Worm (Caenorhabditis elegans): ENCODE data around the gene C09G1.2.

DNA sequence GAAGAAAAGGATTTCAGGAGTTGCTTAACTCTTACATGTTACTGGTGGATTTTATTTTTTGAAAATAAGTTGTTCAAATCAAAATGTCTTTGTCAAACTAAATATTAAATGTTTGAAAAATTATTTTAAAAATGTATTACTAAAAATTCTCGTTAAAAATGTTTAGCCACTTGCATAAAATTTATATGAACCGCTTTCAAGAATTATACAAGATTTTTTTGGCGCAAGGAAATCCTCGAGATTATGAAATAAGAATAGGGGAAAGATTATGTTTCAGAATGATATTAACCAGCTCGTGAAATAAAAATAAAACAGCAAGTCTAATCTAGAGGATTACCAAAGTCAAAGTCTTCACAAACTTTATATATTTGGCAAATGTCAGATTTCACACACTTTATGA lies 758 bp upstream of the C09G1.2 start:
- TF ChIP-seq him-1 (tag; optimal IDR thresholded peaks at IDR 0.05), result peak; percentile 69
- no peak for TF ChIP-seq W03F9.2 (tag; optimal IDR thresholded peaks at IDR 0.05)
- no peak for TF ChIP-seq dao-5 (tag; optimal IDR thresholded peaks at IDR 0.05)

Data from whole organism, L4/young adult.